Fruit fly (Drosophila melanogaster): ENCODE results near the gene PIG-Wa.
A peak's percentile ranks its signal among the peaks of the same experiment; 100 is the strongest.

DNA sequence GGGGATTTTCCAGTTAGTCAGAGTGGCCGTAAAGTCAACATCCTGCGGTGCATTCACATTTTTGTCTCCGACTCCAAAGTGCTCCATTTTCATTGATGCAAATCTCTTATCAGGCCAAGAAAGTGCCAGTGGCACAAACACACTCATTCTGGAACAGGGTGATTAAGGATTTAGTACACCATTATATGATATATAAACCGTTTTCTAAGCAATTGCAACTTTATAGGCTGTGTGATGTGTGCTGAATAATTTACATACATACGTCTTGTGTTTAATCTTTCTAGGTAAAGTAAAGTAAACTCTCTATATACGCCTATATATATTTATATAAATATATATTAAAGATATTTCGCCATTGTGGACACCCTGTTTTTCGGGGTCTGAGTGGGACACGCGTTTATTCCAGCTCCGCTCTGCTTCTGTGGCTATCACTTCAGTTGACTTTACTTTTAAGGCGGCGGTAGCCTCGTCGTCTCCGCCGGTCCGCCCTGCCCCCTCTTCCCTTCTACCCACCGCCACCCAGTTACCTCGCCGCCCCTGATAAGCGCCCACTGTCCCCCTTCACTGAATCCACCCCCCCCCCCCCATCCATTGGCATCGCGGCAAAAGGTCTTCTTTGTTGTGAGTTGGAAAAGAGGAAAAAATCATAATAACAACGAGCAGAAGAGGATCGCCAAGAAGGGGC lies 49.9 kb downstream of the PIG-Wa start:
- TF ChIP-seq Blimp-1 (GFP tag; optimal IDR thresholded peaks at IDR 0.05) (no peak), CG1621 (tag; optimal IDR thresholded peaks at IDR 0.05) (peak; percentile 49), OdsH (GFP tag; optimal IDR thresholded peaks at IDR 0.05) (peak; percentile 77), dsx (GFP tag; optimal IDR thresholded peaks at IDR 0.05; ENCODE audit: poor library complexity, severe bottlenecking) (peak; percentile 30), Sox15 (GFP tag; optimal IDR thresholded peaks at IDR 0.05) (no peak), CG16779 (tag; optimal IDR thresholded peaks at IDR 0.05) (peak; percentile 37)

All from whole organism, prepupa.